Worm (Caenorhabditis elegans) whole organism, L4/young adult: ENCODE results near the gene pgm-3.

Experiments
- W03F9.2 ChIP-seq: fragments of 150-350 bp; optimal IDR thresholded peaks from 2 replicates; lab custom pipeline; 2014; ENCODE audit warnings: missing biosample characterization, missing genetic modification characterization
- him-1 ChIP-seq: sonication (generic microtip); optimal IDR thresholded peaks from 2 replicates; lab custom pipeline; 2016; ENCODE audit warnings: missing genotype, missing genetic modification reagents, missing genetic modification characterization, missing compliant biosample characterization

- TF ChIP-seq W03F9.2 (tag; lab: Kevin White, UChicago): no peak
- no peak for TF ChIP-seq him-1 (tag; lab: Kevin White, UChicago)
These were observed 1.8 kb upstream of the pgm-3 start, which contains the start of gene F21D5.9 for ce11 chrIV:8723720-8724119.
